Fruit fly (Drosophila melanogaster) whole organism, embryonic: ENCODE results near the gene Mtp.

Source experiments
- Atf-2 ChIP-seq: fragments of 200-800 bp; sonication (Bioruptor generic); optimal IDR thresholded peaks from 2 replicates; lab custom pipeline; 2016; ENCODE audit warnings: missing biosample characterization, missing genetic modification characterization
- Bgb ChIP-seq: fragments of 200-800 bp; sonication (Bioruptor generic); IDR thresholded peaks from 2 replicates; pipeline ENCODE4 v1.3.6; 2022; ENCODE audit warnings: missing biosample characterization, missing genetic modification characterization; ENCODE audit not compliant: partially characterized antibody
- CG10462 ChIP-seq: fragments of 200-800 bp; sonication (Bioruptor generic); optimal IDR thresholded peaks from 2 replicates; lab custom pipeline; 2016; ENCODE audit warnings: missing biosample characterization, missing genetic modification characterization
- CG10959 ChIP-seq: fragments of 200-800 bp; sonication (Bioruptor generic); IDR thresholded peaks from 2 replicates; pipeline ENCODE4 v1.3.6; 2022; ENCODE audit warnings: missing biosample characterization, missing genetic modification characterization
- CG11696 ChIP-seq: fragments of 200-800 bp; sonication (Bioruptor generic); IDR thresholded peaks from 2 replicates; pipeline ENCODE4 v1.3.6; 2022; ENCODE audit warnings: missing biosample characterization, missing genetic modification characterization
- CG12391 ChIP-seq: fragments of 200-800 bp; sonication (Bioruptor generic); optimal IDR thresholded peaks from 3 replicates; lab custom pipeline; 2018; ENCODE audit warnings: missing biosample characterization, mild to moderate bottlenecking, missing genetic modification characterization, moderate library complexity
- CG12769 ChIP-seq: fragments of 200-800 bp; sonication (Bioruptor generic); optimal IDR thresholded peaks from 2 replicates; lab custom pipeline; 2019; ENCODE audit warnings: missing biosample characterization, mild to moderate bottlenecking, missing genetic modification characterization, moderate library complexity
- CG13424 ChIP-seq: fragments of 200-800 bp; sonication (Bioruptor generic); optimal IDR thresholded peaks from 2 replicates; lab custom pipeline; 2019; ENCODE audit warnings: missing biosample characterization, mild to moderate bottlenecking, missing genetic modification characterization, moderate library complexity
- CG13624 ChIP-seq: fragments of 200-800 bp; sonication (Bioruptor generic); optimal IDR thresholded peaks from 2 replicates; lab custom pipeline; 2016; ENCODE audit warnings: missing biosample characterization, missing genetic modification characterization
- CG14667 ChIP-seq: fragments of 200-800 bp; sonication (Bioruptor generic); IDR thresholded peaks from 2 replicates; pipeline ENCODE4 v1.3.6; 2022; ENCODE audit warnings: missing biosample characterization, missing genetic modification characterization
- CG14965 ChIP-seq: fragments of 200-800 bp; sonication (Bioruptor generic); optimal IDR thresholded peaks from 2 replicates; lab custom pipeline; 2016; ENCODE audit warnings: missing biosample characterization, missing genetic modification characterization, borderline replicate concordance
- CG1529 ChIP-seq: fragments of 200-800 bp; sonication (Bioruptor generic); optimal IDR thresholded peaks from 3 replicates; lab custom pipeline; 2018; ENCODE audit warnings: missing biosample characterization, missing genetic modification characterization
- CG15696 ChIP-seq: fragments of 200-800 bp; sonication (Bioruptor generic); optimal IDR thresholded peaks from 2 replicates; lab custom pipeline; 2019; ENCODE audit warnings: missing biosample characterization, mild to moderate bottlenecking, missing genetic modification characterization, moderate library complexity
- CG16815 ChIP-seq: fragments of 200-800 bp; sonication (Bioruptor generic); optimal IDR thresholded peaks from 3 replicates; lab custom pipeline; 2017; ENCODE audit warnings: missing biosample characterization, mild to moderate bottlenecking, missing genetic modification characterization
- CG17361 ChIP-seq: fragments of 200-800 bp; sonication (Bioruptor generic); IDR thresholded peaks from 3 replicates; pipeline ENCODE4 v1.3.6; 2022; ENCODE audit warnings: missing biosample characterization, missing genetic modification characterization
- CG17829 ChIP-seq: fragments of 200-800 bp; optimal IDR thresholded peaks from 2 replicates; lab custom pipeline; 2019; ENCODE audit warnings: missing biosample characterization, mild to moderate bottlenecking, missing genetic modification characterization, moderate library complexity
- CG18619 ChIP-seq: fragments of 200-800 bp; sonication (Bioruptor generic); optimal IDR thresholded peaks from 3 replicates; lab custom pipeline; 2017; ENCODE audit warnings: missing biosample characterization, mild to moderate bottlenecking, missing genetic modification characterization
- CG30020 ChIP-seq: fragments of 200-800 bp; optimal IDR thresholded peaks from 2 replicates; lab custom pipeline; 2019; ENCODE audit warnings: missing biosample characterization, mild to moderate bottlenecking, missing genetic modification characterization, moderate library complexity
- CG30431 ChIP-seq: fragments of 200-800 bp; sonication (Bioruptor generic); optimal IDR thresholded peaks from 2 replicates; lab custom pipeline; 2017; ENCODE audit warnings: missing biosample characterization, missing genetic modification characterization
- CG3726 ChIP-seq: fragments of 200-800 bp; sonication (Bioruptor generic); IDR thresholded peaks from 3 replicates; pipeline ENCODE4, ENCODE4 v1.3.6; 2022; ENCODE audit warnings: missing biosample characterization, missing genetic modification characterization
- CG3995 ChIP-seq: fragments of 200-800 bp; sonication (Bioruptor generic); optimal IDR thresholded peaks from 3 replicates; lab custom pipeline; 2016; ENCODE audit warnings: missing biosample characterization, missing genetic modification characterization
- CG42726 ChIP-seq: fragments of 200-800 bp; sonication (Bioruptor generic); IDR thresholded peaks from 2 replicates; pipeline ENCODE4 v1.3.6; 2022; ENCODE audit warnings: missing biosample characterization, missing genetic modification characterization; ENCODE audit not compliant: partially characterized antibody
- CG4820 ChIP-seq: fragments of 200-800 bp; sonication (Bioruptor generic); optimal IDR thresholded peaks from 3 replicates; lab custom pipeline; 2016; ENCODE audit warnings: missing biosample characterization, missing genetic modification characterization
- CG5180 ChIP-seq: fragments of 200-800 bp; sonication (Bioruptor generic); optimal IDR thresholded peaks from 3 replicates; lab custom pipeline; 2017; ENCODE audit warnings: missing biosample characterization, missing genetic modification characterization, mild to moderate bottlenecking, moderate library complexity, missing genetic modification reagents
- CG9727 ChIP-seq: fragments of 200-800 bp; sonication (Bioruptor generic); optimal IDR thresholded peaks from 3 replicates; lab custom pipeline; 2017; ENCODE audit warnings: missing biosample characterization, mild to moderate bottlenecking, missing genetic modification characterization
- Dad ChIP-seq: fragments of 200-800 bp; sonication (Bioruptor generic); optimal IDR thresholded peaks from 3 replicates; lab custom pipeline; 2016; ENCODE audit warnings: missing biosample characterization, missing genetic modification characterization
- Dip3 ChIP-seq: fragments of 200-800 bp; sonication (Bioruptor generic); optimal IDR thresholded peaks from 3 replicates; lab custom pipeline; 2016; ENCODE audit warnings: missing biosample characterization, missing genetic modification characterization
- H15 ChIP-seq: fragments of 200-800 bp; sonication (Bioruptor generic); IDR thresholded peaks from 3 replicates; pipeline ENCODE4 v1.3.6; 2022; ENCODE audit warnings: missing biosample characterization, missing genetic modification characterization
- HHEX ChIP-seq: fragments of 200-800 bp; sonication (Bioruptor generic); optimal IDR thresholded peaks from 3 replicates; lab custom pipeline; 2017; ENCODE audit warnings: missing biosample characterization, mild to moderate bottlenecking, missing genetic modification characterization, missing genetic modification reagents
- Hand ChIP-seq: fragments of 200-800 bp; sonication (Bioruptor generic); optimal IDR thresholded peaks from 2 replicates; lab custom pipeline; 2017; ENCODE audit warnings: mild to moderate bottlenecking, missing biosample characterization, missing genetic modification reagents, missing genetic modification characterization
- Hr51 ChIP-seq, 2 experiments: fragments of 200-800 bp; sonication (Bioruptor generic); optimal IDR thresholded peaks; 2 replicates in 1 of 2; 3 replicates in 1 of 2; lab custom pipeline; 2016 to 2018; ENCODE audit warnings: missing biosample characterization in 2 of 2, missing genetic modification characterization in 2 of 2, mild to moderate bottlenecking in 1 of 2, moderate library complexity in 1 of 2
- Med ChIP-seq: fragments of 200-800 bp; sonication (Bioruptor generic); peaks from one replicate; lab custom pipeline; 2016; ENCODE audit warnings: missing biosample characterization, missing genetic modification characterization, mild to moderate bottlenecking, inconsistent platforms, moderate library complexity
- Xrp1 ChIP-seq: fragments of 200-800 bp; sonication (Bioruptor generic); IDR thresholded peaks from 2 replicates; pipeline ENCODE4 v1.3.6; 2022; ENCODE audit warnings: missing biosample characterization, missing genetic modification characterization
- al ChIP-seq: fragments of 200-800 bp; sonication (Bioruptor generic); IDR thresholded peaks from 2 replicates; pipeline ENCODE4 v1.3.6; 2022; ENCODE audit warnings: missing biosample characterization, missing genetic modification characterization
- cg ChIP-seq: fragments of 200-800 bp; sonication (Bioruptor generic); optimal IDR thresholded peaks from 3 replicates; lab custom pipeline; 2019; ENCODE audit warnings: missing biosample characterization, mild to moderate bottlenecking, missing genetic modification characterization, moderate library complexity
- dmrt99B ChIP-seq: fragments of 200-800 bp; sonication (Bioruptor generic); optimal IDR thresholded peaks from 2 replicates; lab custom pipeline; 2018; ENCODE audit warnings: missing biosample characterization, mild to moderate bottlenecking, missing genetic modification characterization, moderate library complexity
- en ChIP-seq: fragments of 200-800 bp; sonication (Bioruptor generic); optimal IDR thresholded peaks from 2 replicates; lab custom pipeline; 2016; ENCODE audit warnings: missing biosample characterization, missing genetic modification characterization
- fu2 ChIP-seq: fragments of 200-800 bp; sonication (Bioruptor generic); optimal IDR thresholded peaks from 2 replicates; lab custom pipeline; 2016; ENCODE audit warnings: missing biosample characterization, missing genetic modification characterization
- her ChIP-seq: fragments of 200-800 bp; sonication (Bioruptor generic); optimal IDR thresholded peaks from 2 replicates; lab custom pipeline; 2016; ENCODE audit warnings: missing biosample characterization, missing genetic modification characterization
- odd ChIP-seq: fragments of 200-800 bp; sonication (Bioruptor generic); optimal IDR thresholded peaks from 2 replicates; lab custom pipeline; 2017; ENCODE audit warnings: missing biosample characterization, mild to moderate bottlenecking, missing genetic modification characterization
- sisA ChIP-seq: fragments of 200-800 bp; sonication (Bioruptor generic); IDR thresholded peaks from 2 replicates; pipeline ENCODE4 v1.3.6; 2022; ENCODE audit warnings: missing biosample characterization, missing genetic modification characterization
- so ChIP-seq: fragments of 200-800 bp; sonication (Bioruptor generic); IDR thresholded peaks from 3 replicates; pipeline ENCODE4 v1.3.6; 2022; ENCODE audit warnings: missing biosample characterization, missing genetic modification characterization
- ttk ChIP-seq: fragments of 200-800 bp; sonication (Bioruptor generic); IDR thresholded peaks from 2 replicates; pipeline ENCODE4 v2.1.2; 2022; ENCODE audit warnings: missing biosample characterization, missing genetic modification characterization
- unc-4 ChIP-seq: fragments of 200-800 bp; sonication (Bioruptor generic); IDR thresholded peaks from 2 replicates; pipeline ENCODE4 v1.3.6; 2022; ENCODE audit warnings: missing biosample characterization, missing genetic modification characterization; ENCODE audit not compliant: partially characterized antibody
- vvl ChIP-seq: fragments of 200-800 bp; sonication (Bioruptor generic); IDR thresholded peaks from 2 replicates; pipeline ENCODE4 v1.3.6; 2022; ENCODE audit warnings: missing biosample characterization, missing genetic modification characterization
- zen ChIP-seq: fragments of 200-800 bp; sonication (Bioruptor generic); optimal IDR thresholded peaks from 3 replicates; lab custom pipeline; 2018; ENCODE audit warnings: missing biosample characterization, mild to moderate bottlenecking, missing genetic modification characterization, moderate library complexity
- zfh1 ChIP-seq: fragments of 200-800 bp; sonication (Bioruptor generic); IDR thresholded peaks from 3 replicates; pipeline ENCODE4 v1.3.6; 2022; ENCODE audit warnings: missing biosample characterization, missing genetic modification characterization
- zfh2 ChIP-seq: fragments of 200-800 bp; sonication (Bioruptor generic); optimal IDR thresholded peaks from 2 replicates; lab custom pipeline; 2016; ENCODE audit warnings: missing biosample characterization, missing genetic modification characterization

The Mtp gene

DNA sequence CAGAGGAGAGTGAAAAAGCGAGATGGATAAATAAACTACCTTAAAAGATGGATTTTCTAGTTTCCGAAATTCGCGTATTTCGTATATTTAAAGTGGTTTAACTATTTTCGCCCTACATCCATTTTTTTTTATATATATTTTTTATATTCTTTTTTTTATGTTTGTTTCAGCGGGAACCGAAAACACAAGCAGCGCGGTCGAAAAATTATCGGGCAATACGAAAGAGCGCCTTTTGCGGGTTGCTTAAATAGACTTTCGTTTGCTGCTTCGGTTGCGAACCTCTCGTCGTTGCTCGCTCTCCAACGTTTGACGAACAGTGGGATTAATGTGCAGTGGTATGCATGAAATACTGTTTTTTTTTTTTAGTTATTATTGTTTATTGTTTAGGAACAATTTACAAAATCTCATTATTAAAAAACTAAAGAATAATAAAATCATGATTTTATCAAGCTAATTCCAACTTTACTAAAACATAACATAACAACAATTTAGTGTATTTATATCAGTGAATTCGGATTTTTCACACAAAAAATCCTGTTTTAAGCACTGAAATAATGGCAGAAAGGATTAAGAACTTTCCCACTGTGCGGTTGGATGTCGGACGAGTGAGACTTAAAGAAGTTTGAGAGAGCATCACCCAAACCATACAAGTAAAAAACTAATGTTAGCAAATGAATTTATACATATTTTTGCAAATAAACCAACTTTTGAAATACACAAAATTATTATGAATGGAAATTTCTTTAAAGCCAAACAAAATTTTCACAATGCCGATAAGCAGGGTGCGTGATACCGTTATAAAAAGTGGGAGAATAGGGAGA lies 5.2 kb downstream of the Mtp start (continued):
- TF ChIP-seq CG15696 (peak; percentile 87), fu2 (GFP tag; lab: Kevin White, UChicago) (no peak), vvl (GFP tag; lab: Robert Waterston, UW) (peak; percentile 24; the same call in 1 of the 2 replicates), ttk (GFP tag; lab: Robert Waterston, UW) (peak; percentile 6; the same call in 1 of the 2 replicates), CG5180 (GFP tag; lab: Kevin White, UChicago) (peak; percentile 98), al (GFP tag; lab: Robert Waterston, UW) (peak; percentile 69), CG42726 (no peak), unc-4 (GFP tag; lab: Robert Waterston, UW) (no peak), CG4820 (peak; percentile 15), zfh2 (GFP tag; lab: Kevin White, UChicago) (no peak), cg (GFP tag; lab: Kevin White, UChicago) (no peak), CG3995 (GFP tag; lab: Kevin White, UChicago) (peak; percentile 58), Bgb (GFP tag; lab: Robert Waterston, UW) (no peak), CG17361 (GFP tag; lab: Robert Waterston, UW) (peak; percentile 99), CG10462 (GFP tag; lab: Kevin White, UChicago) (peak; percentile 48), CG1529 (GFP tag; lab: Kevin White, UChicago) (peak; percentile 3), Xrp1 (GFP tag; lab: Robert Waterston, UW) (peak; percentile 92), Dip3 (no peak), zfh1 (GFP tag; lab: Robert Waterston, UW) (peak; percentile 55; the same call in 2 of the 3 replicates), CG9727 (GFP tag; lab: Kevin White, UChicago) (peak; percentile 80), CG17829 (tag; lab: Kevin White, UChicago) (peak; percentile 94), CG18619 (peak; percentile 67), CG14667 (GFP tag; lab: Robert Waterston, UW) (peak; percentile 76; the same call in 1 of the 2 replicates), CG30020 (tag; lab: Kevin White, UChicago) (peak; percentile 50), CG13624 (GFP tag; lab: Kevin White, UChicago) (no peak), so (peak; percentile 54; the same call in 2 of the 3 replicates), Med (GFP tag; lab: Kevin White, UChicago) (no peak), her (GFP tag; lab: Kevin White, UChicago) (no peak), zen (peak; percentile 90), sisA (GFP tag; lab: Robert Waterston, UW) (peak; percentile 43; the same call in 1 of the 2 replicates), odd (GFP tag; lab: Kevin White, UChicago) (peak; percentile 58), CG14965 (GFP tag; lab: Kevin White, UChicago) (no peak), Atf-2 (GFP tag; lab: Kevin White, UChicago) (peak; percentile 53), CG10959 (peak; percentile 37), dmrt99B (tag; lab: Kevin White, UChicago) (peak; percentile 95), CG12769 (tag; lab: Kevin White, UChicago) (no peak), en (GFP tag; lab: Kevin White, UChicago) (no peak), H15 (peak; percentile 67; the same call in 2 of the 3 replicates), CG16815 (GFP tag; lab: Kevin White, UChicago) (peak; percentile 77), Dad (GFP tag; lab: Kevin White, UChicago) (no peak), CG12391 (tag; lab: Kevin White, UChicago) (peak; percentile 73), CG3726 (GFP tag; lab: Robert Waterston, UW) (peak; percentile 36; the same call in 1 of the 3 replicates), HHEX (GFP tag; lab: Kevin White, UChicago) (peak; percentile 94), Hand (GFP tag; lab: Kevin White, UChicago) (peak; percentile 15), CG30431 (GFP tag; lab: Kevin White, UChicago) (peak; percentile 30), CG13424 (tag; lab: Kevin White, UChicago) (peak; percentile 81), CG11696 (GFP tag; lab: Robert Waterston, UW) (peak; percentile 75), Hr51 (GFP tag; optimal IDR thresholded peaks at IDR 0.05; lab: Kevin White, UChicago) (peak in 1 of 2 experiments; percentile 86)
